4 fruit fly cellular contexts compared by ENCODE assay signal in the genomic region with DNA sequence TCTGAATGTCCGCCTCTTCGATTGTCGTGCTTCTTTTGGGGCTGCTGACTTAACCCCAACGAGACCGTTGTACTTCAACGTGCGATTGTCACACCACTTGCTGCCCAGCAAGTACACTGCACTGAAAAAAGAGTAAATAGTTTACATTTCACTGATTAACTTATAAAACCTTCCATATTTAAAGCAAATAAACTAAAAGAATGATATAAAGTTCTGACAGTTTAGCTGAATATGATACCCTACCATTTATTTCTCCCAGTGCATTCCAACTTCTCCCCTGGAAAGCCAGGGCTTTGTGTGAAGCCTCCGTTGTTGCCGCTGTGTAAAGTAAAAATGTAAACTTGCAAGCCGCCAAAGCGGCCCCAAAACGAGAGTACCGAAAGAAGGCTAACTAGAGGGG.
A peak's percentile ranks its signal among the peaks of the same experiment; 100 is the strongest.
TF ChIP-seq lines count a peak whose summit lies in the region.

No protein-coding gene starts in this region.

- TF ChIP-seq CTCF in whole organism, embryonic (GFP tag; optimal IDR thresholded peaks at IDR 0.05; lab: Kevin White, UChicago), result no peak

TF ChIP-seq in whole organism, embryonic, 481 proteins besides CTCF, POLR2A, EP300 and RAD21 (continues in another document):
- TF ChIP-seq Atf6 (GFP tag; IDR thresholded peaks at IDR 0.05; lab: Robert Waterston, UW) (no peak), ase (GFP tag; IDR thresholded peaks at IDR 0.05; lab: Robert Waterston, UW) (peak; percentile 46; the same call in 1 of the 3 replicates), CkIIα-i1 (GFP tag; IDR thresholded peaks at IDR 0.05; lab: Robert Waterston, UW) (no peak), CG9727 (GFP tag; optimal IDR thresholded peaks at IDR 0.05; lab: Kevin White, UChicago) (peak; percentile 28), slou (GFP tag; optimal IDR thresholded peaks at IDR 0.05; lab: Kevin White, UChicago) (no peak), CG5245 (GFP tag; optimal IDR thresholded peaks at IDR 0.05; lab: Kevin White, UChicago) (peak; percentile 14), lab (GFP tag; optimal IDR thresholded peaks at IDR 0.05; lab: Kevin White, UChicago) (peak; percentile 7), tup (GFP tag; optimal IDR thresholded peaks at IDR 0.05; lab: Kevin White, UChicago) (no peak), ci (GFP tag; IDR thresholded peaks at IDR 0.05; lab: Robert Waterston, UW) (0 out of 3 replicates have a peak, but pooled peaks have one; percentile 58), CG2199 (GFP tag; IDR thresholded peaks at IDR 0.05; lab: Robert Waterston, UW) (no peak), Dek (tag; optimal IDR thresholded peaks at IDR 0.05; lab: Kevin White, UChicago) (no peak), CG11504 (tag; optimal IDR thresholded peaks at IDR 0.05; lab: Kevin White, UChicago) (peak; percentile 52), Usf (GFP tag; optimal IDR thresholded peaks at IDR 0.05; lab: Kevin White, UChicago) (peak; percentile 13), CG8281 (tag; optimal IDR thresholded peaks at IDR 0.05; lab: Kevin White, UChicago) (no peak), psq (GFP tag; optimal IDR thresholded peaks at IDR 0.05; lab: Kevin White, UChicago) (no peak), CG12769 (tag; optimal IDR thresholded peaks at IDR 0.05; lab: Kevin White, UChicago) (no peak), HLH3B (GFP tag; IDR thresholded peaks at IDR 0.05; lab: Robert Waterston, UW) (0 out of 2 replicates have a peak, but pooled peaks have one; percentile 24), jumu (GFP tag; optimal IDR thresholded peaks at IDR 0.05; lab: Kevin White, UChicago) (peak; percentile 9), CG17385 (GFP tag; optimal IDR thresholded peaks at IDR 0.05; lab: Kevin White, UChicago) (peak; percentile 8), nerfin-2 (GFP tag; IDR thresholded peaks at IDR 0.05; lab: Robert Waterston, UW; ENCODE audit: partially characterized antibody) (no peak), CG10267 (tag; optimal IDR thresholded peaks at IDR 0.05; lab: Kevin White, UChicago) (peak; percentile 28)

TF ChIP-seq in whole organism, prepupa, 60 proteins besides CTCF, POLR2A, EP300 and RAD21 (continues in another document):
- TF ChIP-seq cyc (GFP tag; optimal IDR thresholded peaks at IDR 0.05; lab: Kevin White, UChicago), result peak; percentile 55
- TF ChIP-seq topi (GFP tag; optimal IDR thresholded peaks at IDR 0.05; lab: Kevin White, UChicago), result peak; percentile 50
- TF ChIP-seq svp (GFP tag; lab: Kevin White, UChicago), result peak; percentile 77
- peak; percentile 5 for TF ChIP-seq CG7368 (GFP tag; optimal IDR thresholded peaks at IDR 0.05; lab: Kevin White, UChicago)
- TF ChIP-seq CG10631 (GFP tag; optimal IDR thresholded peaks at IDR 0.05; lab: Kevin White, UChicago), result peak; percentile 34
- TF ChIP-seq Sox14 (GFP tag; optimal IDR thresholded peaks at IDR 0.05; lab: Kevin White, UChicago), result peak; percentile 25
- no peak for TF ChIP-seq fkh (GFP tag; optimal IDR thresholded peaks at IDR 0.05; lab: Kevin White, UChicago)
- TF ChIP-seq CG6163 (GFP tag; IDR thresholded peaks at IDR 0.05; lab: Robert Waterston, UW), result peak; percentile 58; the same call in 1 of the 3 replicates
- peak; percentile 57; the same call in 2 of the 3 replicates for TF ChIP-seq CG8119 (GFP tag; IDR thresholded peaks at IDR 0.05; lab: Robert Waterston, UW)
- peak; percentile 50 for TF ChIP-seq acj6 (GFP tag; optimal IDR thresholded peaks at IDR 0.05; lab: Kevin White, UChicago)
- peak; percentile 53 for TF ChIP-seq CG1621 (tag; optimal IDR thresholded peaks at IDR 0.05; lab: Kevin White, UChicago)
- peak; percentile 8 to 27 for TF ChIP-seq ss (GFP tag; optimal IDR thresholded peaks at IDR 0.05; lab: Kevin White, UChicago)
- TF ChIP-seq fd85E (GFP tag; optimal IDR thresholded peaks at IDR 0.05; lab: Kevin White, UChicago), result no peak
- TF ChIP-seq CG6276 (GFP tag; optimal IDR thresholded peaks at IDR 0.05; lab: Kevin White, UChicago), result no peak
- peak; percentile 14 for TF ChIP-seq CG11902 (GFP tag; optimal IDR thresholded peaks at IDR 0.05; lab: Kevin White, UChicago)
- no peak for TF ChIP-seq CG11294 (GFP tag; IDR thresholded peaks at IDR 0.05; lab: Robert Waterston, UW)
- TF ChIP-seq Hr39 (GFP tag; optimal IDR thresholded peaks at IDR 0.05; lab: Kevin White, UChicago), result peak; percentile 60
- TF ChIP-seq Eip93F (GFP tag; optimal IDR thresholded peaks at IDR 0.05; lab: Kevin White, UChicago), result no peak
- peak; percentile 41 for TF ChIP-seq Sox102F (GFP tag; optimal IDR thresholded peaks at IDR 0.05; lab: Kevin White, UChicago)
- TF ChIP-seq CG6792 (GFP tag; optimal IDR thresholded peaks at IDR 0.05; lab: Kevin White, UChicago), result peak; percentile 44
- no peak for TF ChIP-seq CG8319 (GFP tag; optimal IDR thresholded peaks at IDR 0.05; lab: Kevin White, UChicago)
- TF ChIP-seq Gug (GFP tag; IDR thresholded peaks at IDR 0.05; lab: Robert Waterston, UW), result 0 out of 2 replicates have a peak, but pooled peaks have one; percentile 13

TF ChIP-seq in whole organism, pupa, 21 proteins besides CTCF, POLR2A, EP300 and RAD21:
- TF ChIP-seq CG34367 (tag; optimal IDR thresholded peaks at IDR 0.05; lab: Kevin White, UChicago) (peak; percentile 30), D1 (tag; optimal IDR thresholded peaks at IDR 0.05; lab: Kevin White, UChicago) (no peak), rn (GFP tag; IDR thresholded peaks at IDR 0.05; lab: Robert Waterston, UW) (no peak), CG32121 (GFP tag; IDR thresholded peaks at IDR 0.05; lab: Robert Waterston, UW) (no peak), EcR (GFP tag; optimal IDR thresholded peaks at IDR 0.05; lab: Kevin White, UChicago) (no peak), CG14655 (GFP tag; optimal IDR thresholded peaks at IDR 0.05; lab: Kevin White, UChicago) (peak; percentile 46), Snoo (tag; optimal IDR thresholded peaks at IDR 0.05; lab: Kevin White, UChicago) (peak; percentile 18), Pif1A (GFP tag; optimal IDR thresholded peaks at IDR 0.05; lab: Kevin White, UChicago) (peak; percentile 40), CG8159 (tag; optimal IDR thresholded peaks at IDR 0.05; lab: Kevin White, UChicago) (peak; percentile 57), CG9948 (tag; optimal IDR thresholded peaks at IDR 0.05; lab: Kevin White, UChicago) (peak; percentile 42), CG4496 (GFP tag; IDR thresholded peaks at IDR 0.05; lab: Robert Waterston, UW) (peak; percentile 55; the same call in 2 of the 3 replicates), CG15710 (tag; optimal IDR thresholded peaks at IDR 0.05; lab: Kevin White, UChicago) (peak; percentile 53), CG17806 (tag; optimal IDR thresholded peaks at IDR 0.05; lab: Kevin White, UChicago) (peak; percentile 51), gl (tag; optimal IDR thresholded peaks at IDR 0.05; lab: Kevin White, UChicago) (peak; percentile 1), CG8301 (tag; optimal IDR thresholded peaks at IDR 0.05; lab: Kevin White, UChicago) (peak; percentile 22), fd96Ca (GFP tag; IDR thresholded peaks at IDR 0.05; lab: Robert Waterston, UW) (no peak), Pif1B (GFP tag; optimal IDR thresholded peaks at IDR 0.05; lab: Kevin White, UChicago) (peak; percentile 23), CG13204 (GFP tag; optimal IDR thresholded peaks at IDR 0.05; lab: Kevin White, UChicago) (no peak)
TF ChIP-seq in whole organism, pupa: peak in this region for 12.

TF ChIP-seq in whole organism, wandering third instar larva, 38 proteins besides CTCF, POLR2A, EP300 and RAD21 (continues in another document):
- TF ChIP-seq jim (GFP tag; optimal IDR thresholded peaks at IDR 0.05; lab: Kevin White, UChicago) (no peak), dmrt93B (GFP tag; optimal IDR thresholded peaks at IDR 0.05; lab: Kevin White, UChicago) (no peak), Myc (optimal IDR thresholded peaks at IDR 0.05; lab: Kevin White, UChicago) (no peak), fru (GFP tag; optimal IDR thresholded peaks at IDR 0.05; lab: Kevin White, UChicago) (peak; percentile 47), Dfd (GFP tag; optimal IDR thresholded peaks at IDR 0.05; lab: Kevin White, UChicago) (no peak), tai (GFP tag; optimal IDR thresholded peaks at IDR 0.05; lab: Kevin White, UChicago) (no peak), Abd-B (GFP tag; optimal IDR thresholded peaks at IDR 0.05; lab: Kevin White, UChicago) (no peak), CG32264 (GFP tag; optimal IDR thresholded peaks at IDR 0.05; lab: Kevin White, UChicago) (no peak), br (GFP tag; optimal IDR thresholded peaks at IDR 0.05; lab: Kevin White, UChicago) (peak; percentile 25), Hnf4 (GFP tag; optimal IDR thresholded peaks at IDR 0.05; lab: Kevin White, UChicago) (peak; percentile 21), Hr78 (GFP tag; optimal IDR thresholded peaks at IDR 0.05; lab: Kevin White, UChicago) (no peak), rgr (GFP tag; optimal IDR thresholded peaks at IDR 0.05; lab: Kevin White, UChicago) (peak; percentile 35), foxo (GFP tag; optimal IDR thresholded peaks at IDR 0.05; lab: Kevin White, UChicago) (peak in 1 of 2 experiments; percentile 42), Sp1 (GFP tag; optimal IDR thresholded peaks at IDR 0.05; lab: Kevin White, UChicago) (peak; percentile 3), sage (GFP tag; optimal IDR thresholded peaks at IDR 0.05; lab: Kevin White, UChicago) (no peak), h (GFP tag; optimal IDR thresholded peaks at IDR 0.05; lab: Kevin White, UChicago) (peak; percentile 59), Dif (GFP tag; optimal IDR thresholded peaks at IDR 0.05; lab: Kevin White, UChicago; ENCODE audit: partially characterized antibody) (no peak), Hr83 (GFP tag; optimal IDR thresholded peaks at IDR 0.05; lab: Kevin White, UChicago; ENCODE audit: poor library complexity, severe bottlenecking) (no peak), dl (GFP tag; optimal IDR thresholded peaks at IDR 0.05; lab: Kevin White, UChicago; ENCODE audit: insufficient read depth in 1 of 2, partially characterized antibody in 2 of 2) (no peak), CG9705 (GFP tag; optimal IDR thresholded peaks at IDR 0.05; lab: Kevin White, UChicago) (no peak), sv (GFP tag; optimal IDR thresholded peaks at IDR 0.05; lab: Kevin White, UChicago) (no peak), Vsx2 (GFP tag; optimal IDR thresholded peaks at IDR 0.05; lab: Kevin White, UChicago; ENCODE audit: partially characterized antibody) (no peak), dsf (GFP tag; optimal IDR thresholded peaks at IDR 0.05; lab: Kevin White, UChicago; ENCODE audit: borderline replicate concordance) (no peak), CrebA (GFP tag; optimal IDR thresholded peaks at IDR 0.05; lab: Kevin White, UChicago; ENCODE audit: borderline replicate concordance) (no peak), Jra (GFP tag; optimal IDR thresholded peaks at IDR 0.05; lab: Kevin White, UChicago) (no peak), ey (GFP tag; optimal IDR thresholded peaks at IDR 0.05; lab: Kevin White, UChicago) (peak; percentile 40), OdsH (GFP tag; optimal IDR thresholded peaks at IDR 0.05; lab: Kevin White, UChicago) (peak; percentile 14), usp (GFP tag; optimal IDR thresholded peaks at IDR 0.05; lab: Kevin White, UChicago) (no peak), Rel (GFP tag; optimal IDR thresholded peaks at IDR 0.05; lab: Kevin White, UChicago) (no peak), Rel (tag; optimal IDR thresholded peaks at IDR 0.05; lab: Kevin White, UChicago) (no peak), pan (optimal IDR thresholded peaks at IDR 0.05; lab: Kevin White, UChicago) (no peak)
